Worm (Caenorhabditis elegans): ENCODE results near the gene W02H3.1.

W02H3.1 gene

ce11 chrX:11057028-11057427 lies 48.2 kb downstream of the W02H3.1 start, which contains the start of gene lpr-3:
TSS of gene lpr-3 (plus strand) at chrX:11057401.
- TF ChIP-seq F55B11.4 (tag; optimal IDR thresholded peaks at IDR 0.05; ENCODE audit: borderline replicate concordance, insufficient read depth): no peak
- no peak for TF ChIP-seq ztf-22 (GFP tag; optimal IDR thresholded peaks at IDR 0.05)
- TF ChIP-seq cebp-2 (GFP tag; IDR thresholded peaks at IDR 0.05): no peak
- no peak for TF ChIP-seq Y67H2A.10 (GFP tag; conservative IDR thresholded peaks at IDR 0.05)
- no peak for TF ChIP-seq cebp-1 (GFP tag; IDR thresholded peaks at IDR 0.05)
- no peak for TF ChIP-seq cebp-1 (tag; optimal IDR thresholded peaks at IDR 0.05)
- TF ChIP-seq ztf-25 (GFP tag; IDR thresholded peaks at IDR 0.05): no peak
- no peak for TF ChIP-seq nhr-90 (tag; optimal IDR thresholded peaks at IDR 0.05)
- no peak for TF ChIP-seq T07F8.4 (tag; optimal IDR thresholded peaks at IDR 0.05)
- TF ChIP-seq mel-28 (tag; optimal IDR thresholded peaks at IDR 0.05; ENCODE audit: borderline replicate concordance): no peak
- TF ChIP-seq akir-1 (GFP tag; optimal IDR thresholded peaks at IDR 0.05): no peak
- no peak for TF ChIP-seq chd-7 (tag; optimal IDR thresholded peaks at IDR 0.05)
- no peak for TF ChIP-seq lin-35 (GFP tag; optimal IDR thresholded peaks at IDR 0.05)

- no peak for TF ChIP-seq atf-7 (tag; optimal IDR thresholded peaks at IDR 0.05)
- no peak for TF ChIP-seq mel-28 (tag; optimal IDR thresholded peaks at IDR 0.05; ENCODE audit: borderline replicate concordance)
- no peak for TF ChIP-seq ama-1 (optimal IDR thresholded peaks at IDR 0.05)
- no peak for TF ChIP-seq ama-1 (GFP tag; optimal IDR thresholded peaks at IDR 0.05)
- no peak for TF ChIP-seq tbp1 (GFP tag; optimal IDR thresholded peaks at IDR 0.05)
- no peak for TF ChIP-seq nhr-90 (tag; optimal IDR thresholded peaks at IDR 0.05)
- no peak for TF ChIP-seq mcd-1 (GFP tag; IDR thresholded peaks at IDR 0.05)
- no peak for TF ChIP-seq tlf-1 (GFP tag; optimal IDR thresholded peaks at IDR 0.05)
- no peak for TF ChIP-seq bed-1 (GFP tag; IDR thresholded peaks at IDR 0.05)
- TF ChIP-seq zim-3 (tag; optimal IDR thresholded peaks at IDR 0.05): no peak
- TF ChIP-seq C06A6.2 (GFP tag; conservative IDR thresholded peaks at IDR 0.05): no peak
- TF ChIP-seq K11D2.4 (GFP tag; IDR thresholded peaks at IDR 0.05): no peak
- no peak for TF ChIP-seq akir-1 (GFP tag; optimal IDR thresholded peaks at IDR 0.05)
- TF ChIP-seq Y95B8A.8 (GFP tag; IDR thresholded peaks at IDR 0.05): no peak
These were observed 51.6 kb downstream of the W02H3.1 start, which contains the start of gene C09F12.2 for ce11 chrX:11053615-11054014. TSS of gene C09F12.2 (plus strand) at chrX:11053915.

Data from whole organism, young adult.